Worm (Caenorhabditis elegans): Measurements from ENCODE around the gene mct-5.
A peak's percentile ranks its signal among the peaks of the same experiment; 100 is the strongest.

mct-5 gene

DNA sequence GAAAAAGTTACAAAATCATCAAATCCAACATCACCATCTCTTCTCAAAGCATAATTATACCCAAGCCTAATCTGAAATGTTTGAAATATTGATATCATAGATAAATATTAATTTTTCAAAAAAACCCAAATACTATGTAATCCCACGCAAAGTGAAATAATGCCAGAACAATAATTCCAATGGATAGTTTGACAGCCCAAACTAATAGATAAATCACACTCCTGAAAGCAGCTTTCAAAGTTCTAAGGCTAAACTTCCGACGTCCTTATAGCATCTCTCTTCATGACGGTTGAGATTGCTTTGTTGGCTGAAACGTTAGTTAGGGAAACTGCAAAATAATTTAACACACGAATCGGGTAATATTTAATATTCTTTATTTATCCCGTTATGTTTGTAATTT, 838 bp upstream of the mct-5 start:
- peak in 1 of 2 experiments; percentile 31 for TF ChIP-seq hif-1 (tag; optimal IDR thresholded peaks at IDR 0.05)
- no peak for TF ChIP-seq nhr-48 (tag; optimal IDR thresholded peaks at IDR 0.05)
- peak in 1 of 2 experiments; percentile 96 for TF ChIP-seq unc-62 (GFP tag; optimal IDR thresholded peaks at IDR 0.05 in 1 of 2)
- no peak for TF ChIP-seq unc-62 (tag; optimal IDR thresholded peaks at IDR 0.05)
- TF ChIP-seq zfp-3 (GFP tag; conservative IDR thresholded peaks at IDR 0.05): peak; percentile 74; the same call in 1 of the 2 replicates
- TF ChIP-seq ama-1 (optimal IDR thresholded peaks at IDR 0.05): peak; percentile 63
- peak in 1 of 2 experiments; percentile 10 for TF ChIP-seq lsy-2 (tag; optimal IDR thresholded peaks at IDR 0.05)
- no peak for TF ChIP-seq dve-1 (tag; optimal IDR thresholded peaks at IDR 0.05; ENCODE audit: insufficient read depth)
- no peak for TF ChIP-seq nhr-25 (tag; optimal IDR thresholded peaks at IDR 0.05; ENCODE audit: borderline replicate concordance, insufficient read depth)
- no peak for TF ChIP-seq daf-8 (GFP tag; IDR thresholded peaks at IDR 0.05)
- no peak for TF ChIP-seq mxl-2 (GFP tag; conservative IDR thresholded peaks at IDR 0.05)
- 0 out of 4 replicates have a peak, but pooled peaks of 1 of the 2 experiments have one; percentile 3 for TF ChIP-seq madf-5 (GFP tag; IDR thresholded peaks at IDR 0.05)
- no peak for TF ChIP-seq ceh-20 (GFP tag; IDR thresholded peaks at IDR 0.05)
- TF ChIP-seq T20F7.1 (GFP tag; optimal IDR thresholded peaks at IDR 0.05): peak; percentile 38

DNA sequence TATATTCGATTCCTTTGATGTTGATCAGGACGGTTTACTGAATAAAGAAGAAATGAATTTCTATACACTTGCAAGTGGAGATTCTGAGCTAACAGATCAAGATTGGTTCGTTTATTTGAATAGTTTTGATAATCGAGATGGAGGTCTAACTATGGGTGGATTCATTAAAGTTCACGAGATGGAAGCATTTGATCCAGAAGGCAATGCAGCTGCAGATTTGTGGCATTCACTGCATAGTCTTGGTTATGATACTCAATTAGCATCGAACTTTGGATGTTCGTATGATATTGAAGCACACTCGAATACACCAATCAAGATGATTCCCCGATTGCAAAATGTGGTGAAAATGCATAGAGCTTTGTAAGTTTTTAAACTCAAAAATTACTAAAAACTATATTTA, 2.4 kb downstream of the mct-5 start:
- no peak for TF ChIP-seq R02D3.7 (tag; optimal IDR thresholded peaks at IDR 0.05)
- no peak for TF ChIP-seq pha-4 (GFP tag; IDR thresholded peaks at IDR 0.05)
- no peak for TF ChIP-seq pha-4 (tag; optimal IDR thresholded peaks at IDR 0.05)
- TF ChIP-seq ceh-28 (tag; optimal IDR thresholded peaks at IDR 0.05): no peak
- no peak for TF ChIP-seq saeg-2 (GFP tag; IDR thresholded peaks at IDR 0.05)
- no peak for TF ChIP-seq dmd-6 (GFP tag; IDR thresholded peaks at IDR 0.05)

DNA sequence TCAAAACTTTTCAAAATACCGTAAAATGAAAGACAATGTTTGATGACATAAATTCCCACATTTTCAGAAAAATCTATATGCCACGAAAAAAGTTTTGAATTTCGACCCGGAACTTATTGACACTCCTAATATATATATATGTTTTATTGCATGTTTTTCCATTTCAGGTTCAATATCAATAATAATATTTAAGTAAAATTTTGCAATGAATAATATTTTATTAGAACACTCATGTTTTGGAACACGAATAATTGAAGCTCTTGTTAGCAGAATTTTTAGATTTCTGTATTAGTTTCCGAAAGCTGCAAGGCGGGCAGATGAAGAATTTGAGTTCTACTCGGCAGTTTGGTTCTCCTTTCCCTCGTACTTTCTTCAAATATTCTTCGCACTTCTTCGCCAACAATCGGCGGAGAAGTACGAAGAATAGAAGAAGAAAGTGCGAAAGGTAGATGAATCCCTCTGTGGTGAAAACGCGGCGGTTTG, 5.0 kb downstream of the mct-5 start, which contains the start of gene T02G5.3:
T02G5.3 (plus strand) TSS at position 51 of the 483 bp plus-strand sequence.
- TF ChIP-seq dpl-1 (GFP tag; optimal IDR thresholded peaks at IDR 0.05) (no peak), unc-39 (tag; optimal IDR thresholded peaks at IDR 0.05) (no peak), F37D6.2 (tag; optimal IDR thresholded peaks at IDR 0.05) (no peak), T26A8.4 (GFP tag; IDR thresholded peaks at IDR 0.05) (no peak), nhr-11 (tag; optimal IDR thresholded peaks at IDR 0.05) (no peak), hmg-1.1 (GFP tag; IDR thresholded peaks at IDR 0.05) (no peak), lin-1 (GFP tag; IDR thresholded peaks at IDR 0.05) (no peak), nhr-25 (tag; optimal IDR thresholded peaks at IDR 0.05; ENCODE audit: borderline replicate concordance, insufficient read depth) (no peak), set-16 (GFP tag; IDR thresholded peaks at IDR 0.05) (no peak), ces-1 (GFP tag; optimal IDR thresholded peaks at IDR 0.05) (no peak)

DNA sequence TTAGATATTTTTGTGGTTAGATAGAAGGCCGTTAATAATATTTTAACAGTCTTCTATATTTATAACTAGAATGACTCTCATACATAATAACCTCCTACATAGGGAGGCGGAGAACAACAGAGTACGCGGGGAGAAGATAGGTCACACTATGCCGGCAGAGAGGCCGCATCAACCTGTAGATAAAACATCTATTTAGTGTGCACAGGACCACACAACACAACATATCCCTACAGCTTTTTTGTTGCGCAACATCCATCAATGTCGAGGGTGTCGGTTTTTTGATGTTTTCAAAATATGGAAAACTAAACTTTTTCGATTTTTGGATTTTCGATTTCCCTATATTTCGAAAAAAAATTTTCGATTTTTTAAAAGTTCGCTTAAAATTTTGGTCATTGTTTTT, 7.5 kb downstream of the mct-5 start:
- TF ChIP-seq snpc-1.2 (GFP tag; IDR thresholded peaks at IDR 0.05) (no peak), daf-16 (GFP tag; optimal IDR thresholded peaks at IDR 0.05) (no peak), daf-16 (tag; optimal IDR thresholded peaks at IDR 0.05) (no peak), lsy-2 (tag; optimal IDR thresholded peaks at IDR 0.05) (no peak), mdt-29 (GFP tag; IDR thresholded peaks at IDR 0.05) (no peak), unc-130 (GFP tag; optimal IDR thresholded peaks at IDR 0.05) (no peak), lin-38 (GFP tag; IDR thresholded peaks at IDR 0.05) (no peak), lin-15B (tag; optimal IDR thresholded peaks at IDR 0.05) (no peak), T20F7.1 (GFP tag; optimal IDR thresholded peaks at IDR 0.05) (no peak), nhr-41 (GFP tag; IDR thresholded peaks at IDR 0.05) (no peak), dmd-8 (GFP tag; IDR thresholded peaks at IDR 0.05) (no peak), jun-1 (tag; optimal IDR thresholded peaks at IDR 0.05) (no peak), madf-9 (GFP tag; conservative IDR thresholded peaks at IDR 0.05) (no peak), arid-1 (GFP tag; conservative IDR thresholded peaks at IDR 0.05) (no peak), ztf-11 (tag; optimal IDR thresholded peaks at IDR 0.05) (no peak), ztf-7 (tag; optimal IDR thresholded peaks at IDR 0.05) (no peak), Y5F2A.4 (GFP tag; optimal IDR thresholded peaks at IDR 0.05) (no peak), egl-43 (GFP tag; IDR thresholded peaks at IDR 0.05) (no peak)
